Worm (Caenorhabditis elegans): ENCODE data around the gene D1005.5.

DNA sequence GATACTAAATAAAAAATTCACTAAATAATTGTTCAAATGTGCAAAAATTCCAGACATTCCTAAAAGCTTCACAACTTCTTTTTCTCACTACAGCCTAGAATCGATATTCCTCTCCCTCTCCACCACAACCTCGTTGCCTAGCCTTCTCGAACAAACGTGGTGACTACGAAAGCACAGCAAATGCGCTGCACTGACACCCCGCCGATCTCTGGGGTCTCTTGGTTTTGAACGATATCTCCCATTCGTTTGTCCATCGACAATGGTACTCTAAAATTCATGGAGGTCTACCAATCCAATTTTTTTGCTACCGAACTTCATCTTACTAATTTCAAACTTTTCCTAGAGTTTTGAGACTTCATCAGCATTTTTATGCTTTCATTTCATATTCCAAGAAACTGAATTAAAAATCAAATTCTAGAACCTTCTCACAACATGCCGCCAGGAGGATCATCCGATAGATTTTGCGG, 22.4 kb downstream of the D1005.5 start, which contains the start of gene W05H7.1:
- TF ChIP-seq lin-13 (tag; optimal IDR thresholded peaks at IDR 0.05), result peak; percentile 32
- peak; percentile 59 for TF ChIP-seq mep-1 (tag; optimal IDR thresholded peaks at IDR 0.05)
- TF ChIP-seq nhr-76 (tag; optimal IDR thresholded peaks at IDR 0.05), result no peak

Measured in whole organism, mixed stage, embryonic.